Fruit fly (Drosophila melanogaster) whole organism, embryonic: Measurements from ENCODE around the gene CG34126.

Experiments used
- Aef1 ChIP-seq: fragments of 200-800 bp; sonication (Bioruptor generic); IDR thresholded peaks from 3 replicates; pipeline ENCODE4 v1.3.6; 2022; ENCODE audit warnings: missing biosample characterization, missing genetic modification characterization
- CG10147 ChIP-seq: fragments of 200-800 bp; sonication (Bioruptor generic); optimal IDR thresholded peaks from 2 replicates; lab custom pipeline; 2019; ENCODE audit warnings: missing biosample characterization, mild to moderate bottlenecking, missing genetic modification characterization, moderate library complexity
- CG10274 ChIP-seq: fragments of 200-800 bp; sonication (Bioruptor generic); optimal IDR thresholded peaks from 3 replicates; lab custom pipeline; 2017; ENCODE audit warnings: missing biosample characterization, mild to moderate bottlenecking, missing genetic modification characterization
- CG11247 ChIP-seq: fragments of 200-800 bp; sonication (Bioruptor generic); IDR thresholded peaks from 2 replicates; pipeline ENCODE4 v1.3.6; 2022; ENCODE audit warnings: missing biosample characterization, missing genetic modification characterization
- CG11398 ChIP-seq: fragments of 200-800 bp; sonication (Bioruptor generic); optimal IDR thresholded peaks from 2 replicates; lab custom pipeline; 2016; ENCODE audit warnings: missing biosample characterization, missing genetic modification characterization
- CG13123 ChIP-seq: fragments of 200-800 bp; sonication (Bioruptor generic); optimal IDR thresholded peaks from 2 replicates; lab custom pipeline; 2016; ENCODE audit warnings: missing biosample characterization, missing genetic modification characterization
- CG14441 ChIP-seq: fragments of 200-800 bp; sonication (Bioruptor generic); IDR thresholded peaks from 2 replicates; pipeline ENCODE4 v1.3.6; 2022; ENCODE audit warnings: missing biosample characterization, missing genetic modification characterization
- CG14710 ChIP-seq: fragments of 200-800 bp; sonication (Bioruptor generic); optimal IDR thresholded peaks from 3 replicates; lab custom pipeline; 2019; ENCODE audit warnings: missing biosample characterization, mild to moderate bottlenecking, missing genetic modification characterization, moderate library complexity
- CG15479 ChIP-seq: fragments of 200-800 bp; sonication (Bioruptor generic); optimal IDR thresholded peaks from 3 replicates; lab custom pipeline; 2019; ENCODE audit warnings: missing biosample characterization, mild to moderate bottlenecking, missing genetic modification characterization, moderate library complexity
- CG1647 ChIP-seq: fragments of 200-800 bp; sonication (Bioruptor generic); optimal IDR thresholded peaks from 3 replicates; lab custom pipeline; 2016; ENCODE audit warnings: missing biosample characterization, missing genetic modification characterization
- CG17568 ChIP-seq: fragments of 200-800 bp; sonication (Bioruptor generic); optimal IDR thresholded peaks from 2 replicates; lab custom pipeline; 2018; ENCODE audit warnings: missing biosample characterization, mild to moderate bottlenecking, missing genetic modification characterization, moderate library complexity
- CG18764 ChIP-seq: fragments of 200-800 bp; sonication (Bioruptor generic); optimal IDR thresholded peaks from 3 replicates; lab custom pipeline; 2016; ENCODE audit warnings: missing biosample characterization, missing genetic modification characterization
- CG30020 ChIP-seq: fragments of 200-800 bp; optimal IDR thresholded peaks from 2 replicates; lab custom pipeline; 2019; ENCODE audit warnings: missing biosample characterization, mild to moderate bottlenecking, missing genetic modification characterization, moderate library complexity
- CG31365 ChIP-seq: fragments of 200-800 bp; sonication (Bioruptor generic); optimal IDR thresholded peaks from 2 replicates; lab custom pipeline; 2018; ENCODE audit warnings: missing biosample characterization, mild to moderate bottlenecking, missing genetic modification characterization
- CG33213 ChIP-seq: fragments of 200-800 bp; sonication (Bioruptor generic); optimal IDR thresholded peaks from 3 replicates; lab custom pipeline; 2016; ENCODE audit warnings: missing biosample characterization, missing genetic modification characterization
- CG6683 ChIP-seq: fragments of 200-800 bp; sonication (Bioruptor generic); optimal IDR thresholded peaks from 2 replicates; lab custom pipeline; 2017; ENCODE audit warnings: missing biosample characterization, mild to moderate bottlenecking, missing genetic modification characterization, missing genetic modification reagents
- CG7928 ChIP-seq: fragments of 200-800 bp; sonication (Bioruptor generic); optimal IDR thresholded peaks from 2 replicates; lab custom pipeline; 2017; ENCODE audit warnings: missing biosample characterization, mild to moderate bottlenecking, missing genetic modification characterization
- CG8281 ChIP-seq: fragments of 200-800 bp; sonication (Bioruptor generic); optimal IDR thresholded peaks from 2 replicates; lab custom pipeline; 2018; ENCODE audit warnings: missing biosample characterization, mild to moderate bottlenecking, missing genetic modification characterization, moderate library complexity
- CG8765 ChIP-seq: fragments of 200-800 bp; sonication (Bioruptor generic); IDR thresholded peaks from 2 replicates; pipeline ENCODE4 v1.3.6; 2022; ENCODE audit warnings: missing biosample characterization, missing genetic modification characterization
- CG9876 ChIP-seq: fragments of 200-800 bp; sonication (Bioruptor generic); optimal IDR thresholded peaks from 2 replicates; lab custom pipeline; 2016; ENCODE audit warnings: missing biosample characterization, missing genetic modification characterization
- D19B ChIP-seq: fragments of 200-800 bp; sonication (Bioruptor generic); optimal IDR thresholded peaks from 2 replicates; lab custom pipeline; 2017; ENCODE audit warnings: missing biosample characterization, mild to moderate bottlenecking, missing genetic modification characterization
- Dad ChIP-seq: fragments of 200-800 bp; sonication (Bioruptor generic); optimal IDR thresholded peaks from 3 replicates; lab custom pipeline; 2016; ENCODE audit warnings: missing biosample characterization, missing genetic modification characterization
- Doc2 ChIP-seq: fragments of 200-800 bp; sonication (Bioruptor generic); IDR thresholded peaks from 2 replicates; pipeline ENCODE4 v1.3.6; 2022; ENCODE audit warnings: missing biosample characterization, missing genetic modification characterization
- Ets97D ChIP-seq: fragments of 200-800 bp; sonication (Bioruptor generic); optimal IDR thresholded peaks from 3 replicates; lab custom pipeline; 2016; ENCODE audit warnings: missing biosample characterization, missing genetic modification characterization
- H2.0 ChIP-seq: fragments of 200-800 bp; sonication (Bioruptor generic); IDR thresholded peaks from 2 replicates; pipeline ENCODE4 v1.3.6; 2022; ENCODE audit warnings: missing biosample characterization, missing genetic modification characterization
- Hmx ChIP-seq: fragments of 200-800 bp; sonication (Bioruptor generic); optimal IDR thresholded peaks from 2 replicates; lab custom pipeline; 2016; ENCODE audit warnings: missing biosample characterization, missing genetic modification characterization
- Lhr ChIP-seq: fragments of 200-800 bp; sonication (Bioruptor generic); optimal IDR thresholded peaks from 3 replicates; lab custom pipeline; 2017; ENCODE audit warnings: mild to moderate bottlenecking, missing biosample characterization, missing genetic modification reagents, missing genetic modification characterization
- Max ChIP-seq: fragments of 200-800 bp; sonication (Bioruptor generic); optimal IDR thresholded peaks from 2 replicates; lab custom pipeline; 2016; ENCODE audit warnings: missing biosample characterization, mild to moderate bottlenecking, missing genetic modification characterization
- NK7.1 ChIP-seq: fragments of 200-800 bp; sonication (Bioruptor generic); optimal IDR thresholded peaks from 3 replicates; lab custom pipeline; 2016; ENCODE audit warnings: missing biosample characterization, missing genetic modification characterization
- Sin3A ChIP-seq: fragments of >200 bp; optimal IDR thresholded peaks from 2 replicates; lab custom pipeline; 2018
- Vsx1 ChIP-seq: fragments of 200-800 bp; sonication (Bioruptor generic); optimal IDR thresholded peaks from 2 replicates; lab custom pipeline; 2017; ENCODE audit warnings: missing biosample characterization, mild to moderate bottlenecking, missing genetic modification characterization, missing genetic modification reagents
- ara ChIP-seq: fragments of 200-800 bp; sonication (Bioruptor generic); IDR thresholded peaks from 2 replicates; pipeline ENCODE4 v1.3.6; 2022; ENCODE audit warnings: missing biosample characterization, missing genetic modification characterization
- chinmo ChIP-seq: fragments of 200-800 bp; sonication (Bioruptor generic); IDR thresholded peaks from 4 replicates; pipeline ENCODE4 v1.3.6; 2022; ENCODE audit warnings: missing biosample characterization, missing genetic modification characterization; ENCODE audit not compliant: partially characterized antibody
- croc ChIP-seq: fragments of 200-800 bp; sonication (Bioruptor generic); conservative IDR thresholded peaks from 3 replicates; pipeline ENCODE4 v1.3.6; 2022; ENCODE audit warnings: missing biosample characterization, missing genetic modification characterization
- fd102C ChIP-seq: fragments of 200-800 bp; sonication (Bioruptor generic); optimal IDR thresholded peaks from 2 replicates; lab custom pipeline; 2018; ENCODE audit warnings: missing biosample characterization, mild to moderate bottlenecking, missing genetic modification characterization, moderate library complexity
- ham ChIP-seq: fragments of 200-800 bp; sonication (Bioruptor generic); IDR thresholded peaks from 2 replicates; pipeline ENCODE4 v1.3.6; 2022; ENCODE audit warnings: missing biosample characterization, missing genetic modification characterization
- hkb ChIP-seq, 2 experiments: fragments of 200-800 bp in 1 of 2; fragments of >200 bp in 1 of 2; sonication (Bioruptor generic) in 1 of 2; IDR thresholded peaks in 1 of 2; optimal IDR thresholded peaks in 1 of 2; 2 replicates each; pipeline versions ENCODE4 v1.3.6 to Lab custom; 2017 to 2022; ENCODE audit warnings: missing biosample characterization in 1 of 2, missing genetic modification characterization in 1 of 2
- ken ChIP-seq: fragments of 200-800 bp; sonication (Bioruptor generic); IDR thresholded peaks from 3 replicates; pipeline ENCODE4 v1.3.6; 2022; ENCODE audit warnings: missing biosample characterization, missing genetic modification characterization
- lov ChIP-seq, 2 experiments: fragments of 200-800 bp in 1 of 2; fragments of >200 bp in 1 of 2; sonication (Bioruptor generic) in 1 of 2; IDR thresholded peaks in 1 of 2; optimal IDR thresholded peaks in 1 of 2; 2 replicates in 1 of 2; 3 replicates in 1 of 2; pipeline versions ENCODE4 v1.3.6 to Lab custom; 2017 to 2022; ENCODE audit warnings: missing biosample characterization in 1 of 2, missing genetic modification characterization in 1 of 2
- mirr ChIP-seq: fragments of 200-800 bp; sonication (Bioruptor generic); optimal IDR thresholded peaks from 3 replicates; lab custom pipeline; 2018; ENCODE audit warnings: missing biosample characterization, mild to moderate bottlenecking, missing genetic modification characterization
- nerfin-2 ChIP-seq: fragments of 200-800 bp; sonication (Bioruptor generic); IDR thresholded peaks from 2 replicates; pipeline ENCODE4 v1.3.6; 2022; ENCODE audit warnings: missing biosample characterization, missing genetic modification characterization; ENCODE audit not compliant: partially characterized antibody
- nmo ChIP-seq: fragments of 200-800 bp; sonication (Bioruptor generic); optimal IDR thresholded peaks from 2 replicates; lab custom pipeline; 2018; ENCODE audit warnings: missing biosample characterization, mild to moderate bottlenecking, missing genetic modification characterization, moderate library complexity
- oc ChIP-seq: fragments of 200-800 bp; sonication (Bioruptor generic); optimal IDR thresholded peaks from 2 replicates; lab custom pipeline; 2018; ENCODE audit warnings: missing biosample characterization, mild to moderate bottlenecking, missing genetic modification characterization, moderate library complexity
- phol ChIP-seq: fragments of 200-800 bp; sonication (Bioruptor generic); optimal IDR thresholded peaks from 3 replicates; lab custom pipeline; 2018; ENCODE audit warnings: missing biosample characterization, mild to moderate bottlenecking, missing genetic modification characterization, moderate library complexity
- ranshi ChIP-seq: fragments of 200-800 bp; sonication (Bioruptor generic); IDR thresholded peaks from 2 replicates; pipeline ENCODE4 v1.3.6; 2022; ENCODE audit warnings: missing biosample characterization, missing genetic modification characterization
- scrt ChIP-seq: fragments of 200-800 bp; sonication (Bioruptor generic); optimal IDR thresholded peaks from 2 replicates; lab custom pipeline; 2018; ENCODE audit warnings: missing biosample characterization, mild to moderate bottlenecking, missing genetic modification characterization, moderate library complexity
- sna ChIP-seq: fragments of 200-800 bp; sonication (Bioruptor generic); IDR thresholded peaks from 2 replicates; pipeline ENCODE4 v1.3.6; 2022; ENCODE audit warnings: missing biosample characterization, missing genetic modification characterization; ENCODE audit not compliant: partially characterized antibody
- tap ChIP-seq: fragments of 200-800 bp; optimal IDR thresholded peaks from 3 replicates; lab custom pipeline; 2019; ENCODE audit warnings: missing biosample characterization, mild to moderate bottlenecking, missing genetic modification characterization, moderate library complexity
- wdn ChIP-seq: fragments of 200-800 bp; sonication (Bioruptor generic); IDR thresholded peaks from 2 replicates; pipeline ENCODE4 v1.3.6; 2022; ENCODE audit warnings: missing biosample characterization, missing genetic modification characterization

CG34126 gene

DNA sequence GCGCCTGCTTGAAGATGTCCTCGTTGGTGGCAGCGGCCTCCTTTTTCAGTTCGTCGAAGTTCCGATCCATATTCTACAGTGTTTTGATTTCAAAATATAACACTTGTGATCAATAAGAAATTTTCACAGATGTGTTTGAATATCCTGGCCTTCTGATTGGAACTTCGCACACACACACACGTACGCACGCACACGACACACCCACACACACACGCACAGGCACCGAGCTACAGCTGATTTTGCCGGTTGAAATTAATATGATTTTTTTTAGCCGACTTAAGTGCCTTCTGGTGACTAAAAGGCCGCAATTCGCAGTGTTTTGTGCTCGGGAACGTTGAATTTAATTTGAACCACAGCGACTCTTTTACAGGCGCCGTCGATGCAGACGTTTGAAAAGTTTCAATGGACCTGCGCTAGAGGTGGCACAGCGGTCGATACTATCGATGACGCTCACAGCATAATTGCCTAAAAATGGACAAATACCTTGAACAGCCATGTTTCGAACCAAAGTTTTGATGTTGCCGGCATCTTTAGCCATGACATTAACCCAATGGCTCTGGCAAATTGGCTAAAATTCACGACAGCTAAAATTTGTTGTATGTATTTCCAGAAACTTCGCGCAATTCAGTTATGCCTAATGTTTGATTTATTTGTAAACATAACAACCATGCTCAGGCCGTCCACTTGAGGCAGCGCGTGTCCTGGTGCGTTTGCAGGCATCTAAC lies 28.1 kb downstream of the CG34126 start, which contains the start of gene Rtnl1 (continued):
- peak; percentile 59 for TF ChIP-seq CG9876 (GFP tag; lab: Kevin White, UChicago)
- TF ChIP-seq oc (tag; lab: Kevin White, UChicago): no peak
- TF ChIP-seq tap (tag; lab: Kevin White, UChicago): no peak
- TF ChIP-seq CG10274 (GFP tag; lab: Kevin White, UChicago): no peak
- TF ChIP-seq Sin3A (lab: Kevin White, UChicago): peak; percentile 95
- no peak for TF ChIP-seq CG11247 (GFP tag; lab: Robert Waterston, UW)
- TF ChIP-seq CG17568 (GFP tag; lab: Kevin White, UChicago): no peak
- no peak for TF ChIP-seq Vsx1
- no peak; the same call in 1 of the 2 replicates for TF ChIP-seq CG8765 (GFP tag; lab: Robert Waterston, UW)
- peak; percentile 99 for TF ChIP-seq chinmo (GFP tag; lab: Robert Waterston, UW)
- no peak for TF ChIP-seq CG18764 (GFP tag; lab: Kevin White, UChicago)
- no peak for TF ChIP-seq ranshi (GFP tag; lab: Robert Waterston, UW)
- TF ChIP-seq Dad (GFP tag; lab: Kevin White, UChicago): peak; percentile 20
- TF ChIP-seq hkb (optimal IDR thresholded peaks at IDR 0.05; lab: Kevin White, UChicago): peak; percentile 94
- TF ChIP-seq hkb (GFP tag; IDR thresholded peaks at IDR 0.05; lab: Robert Waterston, UW): no peak; the same call in 1 of the 2 replicates
- no peak for TF ChIP-seq Doc2 (GFP tag; lab: Robert Waterston, UW)
- peak; percentile 27 for TF ChIP-seq CG10147 (GFP tag; lab: Kevin White, UChicago)
- peak; percentile 82 for TF ChIP-seq sna
- TF ChIP-seq Hmx (GFP tag; lab: Kevin White, UChicago): no peak
- peak; percentile 49 for TF ChIP-seq CG7928 (GFP tag; lab: Kevin White, UChicago)
- TF ChIP-seq scrt (GFP tag; lab: Kevin White, UChicago): no peak
- peak; percentile 22 for TF ChIP-seq CG30020 (tag; lab: Kevin White, UChicago)
- TF ChIP-seq D19B: no peak
- no peak for TF ChIP-seq ara (GFP tag; lab: Robert Waterston, UW)
- TF ChIP-seq CG8281 (tag; lab: Kevin White, UChicago): no peak
- peak; percentile 43 for TF ChIP-seq CG1647 (GFP tag; lab: Kevin White, UChicago)
- TF ChIP-seq Max (GFP tag; lab: Kevin White, UChicago): no peak
- peak; percentile 87 for TF ChIP-seq CG33213
- TF ChIP-seq CG31365 (tag; lab: Kevin White, UChicago): peak; percentile 47
- TF ChIP-seq CG14710: peak; percentile 68
- no peak for TF ChIP-seq CG13123 (GFP tag; lab: Kevin White, UChicago)
- no peak for TF ChIP-seq mirr
- no peak for TF ChIP-seq CG11398 (GFP tag; lab: Kevin White, UChicago)
- no peak for TF ChIP-seq CG14441 (GFP tag; lab: Robert Waterston, UW)
- no peak for TF ChIP-seq ken (GFP tag; lab: Robert Waterston, UW)
- no peak for TF ChIP-seq lov (optimal IDR thresholded peaks at IDR 0.05; lab: Kevin White, UChicago)
- no peak for TF ChIP-seq lov (GFP tag; IDR thresholded peaks at IDR 0.05; lab: Robert Waterston, UW)
- TF ChIP-seq CG15479 (GFP tag; lab: Kevin White, UChicago): peak; percentile 31
- peak; percentile 81 for TF ChIP-seq phol
- no peak for TF ChIP-seq NK7.1 (GFP tag; lab: Kevin White, UChicago)
- peak; percentile 86 for TF ChIP-seq Ets97D
- TF ChIP-seq Lhr (GFP tag; lab: Kevin White, UChicago): peak; percentile 94
- TF ChIP-seq H2.0 (GFP tag; lab: Robert Waterston, UW): no peak
- TF ChIP-seq nmo: peak; percentile 76
- TF ChIP-seq croc (GFP tag; lab: Robert Waterston, UW): no peak
- peak; percentile 42; the same call in 1 of the 2 replicates for TF ChIP-seq nerfin-2
- no peak for TF ChIP-seq wdn (GFP tag; lab: Robert Waterston, UW)
- no peak for TF ChIP-seq ham (GFP tag; lab: Robert Waterston, UW)
- no peak for TF ChIP-seq fd102C (GFP tag; lab: Kevin White, UChicago)
- TF ChIP-seq Aef1 (GFP tag; lab: Robert Waterston, UW): 0 out of 3 replicates have a peak, but pooled peaks have one; percentile 26
- no peak for TF ChIP-seq CG6683
